Worm (Caenorhabditis elegans) whole organism, L1 larva: ENCODE measurements around the gene F58D2.3.

ENCODE experiments used
- ama-1 ChIP-seq: fragments of 150-350 bp; optimal IDR thresholded peaks from 2 replicates; lab custom pipeline; 2014
- blmp-1 ChIP-seq: fragments of 150-350 bp; optimal IDR thresholded peaks from 2 replicates; lab custom pipeline; 2014; ENCODE audit warnings: missing biosample characterization, missing genetic modification characterization
- ceh-82 ChIP-seq, 3 experiments: fragments of 150-350 bp in 1 of 3; sonication (generic microtip) in 2 of 3; optimal IDR thresholded peaks; 2 replicates each; lab custom pipeline; 2014 to 2017; ENCODE audit warnings: missing biosample characterization in 3 of 3, missing genetic modification characterization in 3 of 3
- dpl-1 ChIP-seq, 3 experiments: fragments of 150-350 bp in 2 of 3; sonication (generic microtip) in 1 of 3; optimal IDR thresholded peaks; 2 replicates each; lab custom pipeline; 2014 to 2017; ENCODE audit warnings: missing biosample characterization in 3 of 3, missing genetic modification characterization in 3 of 3, missing genetic modification reagents in 3 of 3
- fkh-10 ChIP-seq: sonication (generic microtip); optimal IDR thresholded peaks from 2 replicates; lab custom pipeline; 2017; ENCODE audit warnings: missing biosample characterization, missing genetic modification reagents, missing genetic modification characterization
- lin-39 ChIP-seq: fragments of 150-350 bp; optimal IDR thresholded peaks from 2 replicates; lab custom pipeline; 2014; ENCODE audit warnings: missing biosample characterization, missing genetic modification reagents, missing genetic modification characterization
- lsy-2 ChIP-seq, 2 experiments: fragments of 150-350 bp; optimal IDR thresholded peaks; 2 replicates each; lab custom pipeline; 2014; ENCODE audit warnings: missing biosample characterization in 2 of 2, missing genetic modification characterization in 2 of 2
- nhr-11 ChIP-seq: fragments of 150-350 bp; optimal IDR thresholded peaks from 2 replicates; lab custom pipeline; 2014; ENCODE audit warnings: missing biosample characterization, missing genetic modification characterization
- nhr-47 ChIP-seq: sonication (generic microtip); optimal IDR thresholded peaks from 2 replicates; lab custom pipeline; 2016; ENCODE audit warnings: mild to moderate bottlenecking, missing genetic modification characterization, moderate library complexity, missing compliant biosample characterization
- snpc-4 ChIP-seq: fragments of 150-350 bp; optimal IDR thresholded peaks from 2 replicates; lab custom pipeline; 2014; ENCODE audit warnings: missing biosample characterization, missing genetic modification characterization

DNA sequence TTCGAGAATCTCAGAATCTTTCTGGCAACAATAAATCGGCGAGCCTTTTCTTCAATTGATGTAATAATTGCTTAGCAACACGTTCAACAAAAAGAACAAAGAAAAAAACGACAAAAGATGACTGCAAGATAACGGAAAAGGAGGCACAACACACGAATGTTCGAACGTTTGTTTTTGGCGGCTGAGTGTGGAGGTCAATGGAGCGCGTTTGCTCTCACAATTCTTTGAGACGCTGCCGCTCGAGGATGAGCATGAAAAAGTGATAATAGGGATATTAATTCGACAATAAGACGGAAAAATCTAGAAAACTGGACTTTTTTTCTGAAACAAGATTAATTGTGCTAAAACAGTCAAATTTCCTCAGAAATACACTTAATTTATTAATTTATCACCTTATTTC, 25.3 kb upstream of the F58D2.3 start:
- TF ChIP-seq snpc-4 (tag; lab: Kevin White, UChicago) (no peak), dpl-1 (GFP tag; optimal IDR thresholded peaks at IDR 0.05; lab: Kevin White, UChicago) (peak; percentile 68 to 84 (median 77)), blmp-1 (no peak), fkh-10 (GFP tag; lab: Kevin White, UChicago) (no peak), ama-1 (lab: Kevin White, UChicago) (no peak), nhr-47 (no peak), ceh-82 (tag; optimal IDR thresholded peaks at IDR 0.05; lab: Kevin White, UChicago) (peak in 1 of 3 experiments; percentile 21), lin-39 (no peak), lsy-2 (tag; optimal IDR thresholded peaks at IDR 0.05; lab: Kevin White, UChicago) (peak in 1 of 2 experiments; percentile 65), nhr-11 (tag; lab: Kevin White, UChicago) (no peak)
